Worm (Caenorhabditis elegans) whole organism, L2 larva: ENCODE results near the gene F53E10.5.
A peak's percentile ranks its signal among the peaks of the same experiment; 100 is the strongest.

Experiments used
- C34F6.9 ChIP-seq: fragments of 150-350 bp; optimal IDR thresholded peaks from 2 replicates; lab custom pipeline; 2014; ENCODE audit warnings: missing biosample characterization, missing genetic modification characterization
- F13H6.1 ChIP-seq: sonication (generic microtip); optimal IDR thresholded peaks from 2 replicates; lab custom pipeline; 2016; ENCODE audit warnings: missing genetic modification characterization, missing compliant biosample characterization
- ZK546.5 ChIP-seq: sonication (generic microtip); optimal IDR thresholded peaks from 2 replicates; lab custom pipeline; 2017; ENCODE audit warnings: missing biosample characterization, missing genetic modification characterization
- alr-1 ChIP-seq: fragments of 150-350 bp; optimal IDR thresholded peaks from 2 replicates; lab custom pipeline; 2014; ENCODE audit warnings: missing biosample characterization, missing genetic modification characterization
- ama-1 ChIP-seq: fragments of 150-350 bp; optimal IDR thresholded peaks from 2 replicates; lab custom pipeline; 2018; ENCODE audit warnings: inconsistent platforms
- blmp-1 ChIP-seq: sonication (generic microtip); optimal IDR thresholded peaks from 2 replicates; lab custom pipeline; 2017; ENCODE audit warnings: missing genetic modification characterization, mild to moderate bottlenecking, missing compliant biosample characterization, antibody characterized with exemption, moderate library complexity; ENCODE audit not compliant: insufficient read depth
- ceh-16 ChIP-seq: fragments of 150-350 bp; optimal IDR thresholded peaks from 2 replicates; lab custom pipeline; 2014; ENCODE audit warnings: missing biosample characterization, missing genetic modification characterization
- ceh-82 ChIP-seq: fragments of 150-350 bp; optimal IDR thresholded peaks from 2 replicates; lab custom pipeline; 2014; ENCODE audit warnings: missing biosample characterization, missing genetic modification characterization
- crh-2 ChIP-seq: sonication (generic microtip); optimal IDR thresholded peaks from 2 replicates; lab custom pipeline; 2017; ENCODE audit warnings: missing biosample characterization, missing genetic modification characterization
- dmd-4 ChIP-seq: sonication (generic microtip); optimal IDR thresholded peaks from 2 replicates; lab custom pipeline; 2017; ENCODE audit warnings: missing biosample characterization, missing genetic modification characterization
- egl-27 ChIP-seq: sonication (generic microtip); optimal IDR thresholded peaks from 3 replicates; lab custom pipeline; 2017; ENCODE audit warnings: missing biosample characterization, missing genetic modification reagents, missing genetic modification characterization
- fos-1 ChIP-seq: fragments of 150-350 bp; optimal IDR thresholded peaks from 2 replicates; lab custom pipeline; 2014; ENCODE audit warnings: missing biosample characterization, missing genetic modification characterization
- gmeb-1 ChIP-seq: fragments of 150-350 bp; optimal IDR thresholded peaks from 2 replicates; lab custom pipeline; 2014; ENCODE audit warnings: missing biosample characterization, missing genetic modification characterization
- lin-11 ChIP-seq: fragments of 150-350 bp; sonication (generic microtip); optimal IDR thresholded peaks from 2 replicates; lab custom pipeline; 2014; ENCODE audit warnings: missing biosample characterization, missing genetic modification characterization, inconsistent platforms, mixed read lengths
- lsy-2 ChIP-seq, 2 experiments: fragments of 150-350 bp in 1 of 2; sonication (generic microtip) in 1 of 2; optimal IDR thresholded peaks; 2 replicates each; lab custom pipeline; 2014 to 2017; ENCODE audit warnings: missing biosample characterization in 2 of 2, missing genetic modification characterization in 2 of 2
- mab-5 ChIP-seq: fragments of 150-350 bp; optimal IDR thresholded peaks from 2 replicates; lab custom pipeline; 2014; ENCODE audit warnings: missing biosample characterization, missing genetic modification characterization
- mbf-1 ChIP-seq: sonication (generic microtip); optimal IDR thresholded peaks from 2 replicates; lab custom pipeline; 2017; ENCODE audit warnings: missing biosample characterization, missing genetic modification characterization
- mdl-1 ChIP-seq, 2 experiments: fragments of 150-350 bp in 1 of 2; sonication (generic microtip) in 1 of 2; optimal IDR thresholded peaks; 2 replicates each; lab custom pipeline; 2017; ENCODE audit warnings: missing biosample characterization in 2 of 2, missing genetic modification characterization in 2 of 2
- nhr-12 ChIP-seq: fragments of 150-350 bp; optimal IDR thresholded peaks from 2 replicates; lab custom pipeline; 2014; ENCODE audit warnings: missing biosample characterization, missing genetic modification characterization
- nhr-129 ChIP-seq: fragments of 150-350 bp; optimal IDR thresholded peaks from 2 replicates; lab custom pipeline; 2014; ENCODE audit warnings: missing biosample characterization, missing genetic modification characterization
- nhr-21 ChIP-seq: fragments of 150-350 bp; optimal IDR thresholded peaks from 2 replicates; lab custom pipeline; 2014; ENCODE audit warnings: missing biosample characterization, missing genetic modification characterization
- nhr-237 ChIP-seq: fragments of 150-350 bp; optimal IDR thresholded peaks from 2 replicates; lab custom pipeline; 2014; ENCODE audit warnings: missing biosample characterization, missing genetic modification characterization
- nhr-25 ChIP-seq: fragments of 150-350 bp; sonication (generic microtip); optimal IDR thresholded peaks from 3 replicates; lab custom pipeline; 2014; ENCODE audit warnings: missing biosample characterization, missing genetic modification characterization
- nhr-6 ChIP-seq: fragments of 150-350 bp; optimal IDR thresholded peaks from 2 replicates; lab custom pipeline; 2014; ENCODE audit warnings: missing biosample characterization, missing genetic modification characterization
- peb-1 ChIP-seq: fragments of 150-350 bp; optimal IDR thresholded peaks from 2 replicates; lab custom pipeline; 2014; ENCODE audit warnings: missing biosample characterization, missing genetic modification characterization
- skn-1 ChIP-seq: sonication (generic microtip); optimal IDR thresholded peaks from 2 replicates; lab custom pipeline; 2017; ENCODE audit warnings: missing biosample characterization, missing genetic modification characterization
- sma-3 ChIP-seq: sonication (generic microtip); optimal IDR thresholded peaks from 2 replicates; lab custom pipeline; 2016; ENCODE audit warnings: missing genetic modification reagents, missing genetic modification characterization, missing compliant biosample characterization
- sma-9 ChIP-seq, 2 experiments: fragments of 150-350 bp in 1 of 2; sonication (generic microtip) in 1 of 2; optimal IDR thresholded peaks; 2 replicates each; lab custom pipeline; 2014 to 2016; ENCODE audit warnings: missing genetic modification characterization in 2 of 2, mild to moderate bottlenecking in 1 of 2, missing biosample characterization in 1 of 2, missing compliant biosample characterization in 1 of 2, missing genetic modification reagents in 1 of 2, moderate library complexity in 1 of 2
- snpc-4 ChIP-seq: fragments of 150-350 bp; optimal IDR thresholded peaks from 2 replicates; lab custom pipeline; 2014; ENCODE audit warnings: missing biosample characterization, missing genetic modification characterization
- unc-39 ChIP-seq: fragments of 150-350 bp; optimal IDR thresholded peaks from 2 replicates; lab custom pipeline; 2014; ENCODE audit warnings: missing biosample characterization, missing genetic modification characterization
- unc-55 ChIP-seq: fragments of 150-350 bp; sonication (generic microtip); optimal IDR thresholded peaks from 3 replicates; lab custom pipeline; 2014; ENCODE audit warnings: missing biosample characterization, missing genetic modification reagents, missing genetic modification characterization
- unc-62 ChIP-seq: fragments of 150-350 bp; optimal IDR thresholded peaks from 2 replicates; lab custom pipeline; 2014; ENCODE audit warnings: missing biosample characterization, missing genetic modification reagents, missing genetic modification characterization
- zag-1 ChIP-seq: fragments of 150-350 bp; optimal IDR thresholded peaks from 2 replicates; lab custom pipeline; 2014; ENCODE audit warnings: missing biosample characterization, missing genetic modification characterization
- ztf-1 ChIP-seq: fragments of 200-800 bp; sonication (Bioruptor generic); conservative IDR thresholded peaks from 2 replicates; pipeline ENCODE4 v1.3.6; 2022; ENCODE audit warnings: missing genetic modification characterization, missing compliant biosample characterization
- ztf-4 ChIP-seq: fragments of 150-350 bp; optimal IDR thresholded peaks from 2 replicates; lab custom pipeline; 2014; ENCODE audit warnings: missing biosample characterization, missing genetic modification characterization

F53E10.5 gene

DNA sequence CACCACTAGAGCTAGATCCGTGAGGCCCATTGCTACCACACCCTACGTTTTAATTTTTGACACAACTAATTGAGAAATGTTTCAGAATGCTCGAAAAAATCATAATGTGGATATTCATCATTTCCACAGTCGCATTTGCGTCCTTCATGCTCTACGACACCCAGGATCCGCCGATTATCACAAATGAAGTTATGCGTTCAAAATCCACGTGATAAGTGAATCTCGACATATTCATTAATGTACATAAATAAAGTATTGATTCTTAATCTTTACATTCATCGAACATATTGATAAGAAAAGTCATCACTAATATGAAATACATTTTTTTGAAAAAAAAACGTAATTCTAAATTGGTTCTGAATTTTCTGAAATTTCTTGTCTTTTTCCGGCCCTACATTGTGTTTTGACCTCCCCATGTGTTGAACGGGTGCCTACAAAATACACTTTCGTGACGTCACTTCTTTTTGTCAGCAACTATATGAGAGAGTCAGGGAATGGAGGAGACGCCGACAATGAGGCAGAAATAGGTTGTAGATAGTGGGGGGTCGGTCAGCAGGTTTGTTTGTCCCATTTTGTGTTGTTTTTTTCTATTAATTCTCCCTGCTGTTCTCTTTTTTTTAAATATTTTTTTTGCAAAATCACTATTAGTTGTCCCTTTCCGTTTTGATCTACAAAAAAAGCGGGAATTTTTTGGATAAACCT is 16.4 kb upstream of the F53E10.5 start, which contains the start of gene F53E10.1:
Gene F53E10.1 (plus strand): TSS at position 325 of the 702 bp plus-strand sequence.
- TF ChIP-seq nhr-6 (tag; lab: Kevin White, UChicago): peak; percentile 13
- peak; percentile 70 for TF ChIP-seq nhr-25 (tag; lab: Kevin White, UChicago)
- TF ChIP-seq crh-2 (tag; lab: Kevin White, UChicago): peak; percentile 57
- TF ChIP-seq ztf-4 (tag; lab: Kevin White, UChicago): no peak
- TF ChIP-seq zag-1 (tag; lab: Kevin White, UChicago): no peak
- TF ChIP-seq nhr-21 (tag; lab: Kevin White, UChicago): no peak
- no peak for TF ChIP-seq nhr-237 (tag; lab: Kevin White, UChicago)
- TF ChIP-seq F13H6.1 (tag; lab: Kevin White, UChicago): peak; percentile 64
- TF ChIP-seq unc-55: no peak
- TF ChIP-seq egl-27 (tag; lab: Kevin White, UChicago): no peak
- TF ChIP-seq lsy-2 (tag; optimal IDR thresholded peaks at IDR 0.05; lab: Kevin White, UChicago): peak in 1 of 2 experiments; percentile 49
- TF ChIP-seq unc-62 (GFP tag; lab: Kevin White, UChicago): no peak
- no peak for TF ChIP-seq mbf-1 (tag; lab: Kevin White, UChicago)
- TF ChIP-seq sma-9 (GFP tag; optimal IDR thresholded peaks at IDR 0.05; lab: Kevin White, UChicago): no peak
- no peak for TF ChIP-seq sma-9 (tag; optimal IDR thresholded peaks at IDR 0.05; lab: Kevin White, UChicago)
- TF ChIP-seq fos-1 (tag; lab: Kevin White, UChicago): peak; percentile 49
- TF ChIP-seq mdl-1 (tag; optimal IDR thresholded peaks at IDR 0.05; lab: Kevin White, UChicago): no peak
- TF ChIP-seq C34F6.9 (tag; lab: Kevin White, UChicago): no peak
- peak; percentile 43 for TF ChIP-seq skn-1
- TF ChIP-seq gmeb-1 (tag; lab: Kevin White, UChicago): peak; percentile 69
- peak; percentile 60 for TF ChIP-seq sma-3
- peak; percentile 49 for TF ChIP-seq nhr-129 (tag; lab: Kevin White, UChicago)
- TF ChIP-seq lin-11: no peak

DNA sequence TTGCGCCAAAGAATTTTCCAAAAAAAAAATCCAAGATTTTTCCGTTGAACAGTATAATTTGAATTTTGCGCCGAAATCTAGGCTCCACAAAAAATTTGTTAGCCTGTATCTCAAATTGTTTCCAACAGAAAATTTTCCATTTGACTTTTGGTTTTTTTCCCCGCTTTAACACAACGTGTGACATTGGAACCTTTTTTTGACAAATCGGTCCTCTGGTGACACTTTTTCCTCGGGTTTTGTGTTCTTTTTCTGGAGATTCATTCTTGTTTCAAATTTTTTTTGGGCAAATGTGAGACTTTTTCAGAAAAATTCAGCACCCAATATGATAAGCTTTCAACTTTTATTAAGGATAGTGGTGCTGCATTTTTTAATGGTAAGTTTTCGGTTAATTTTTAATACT is 9.6 kb upstream of the F53E10.5 start, which contains the start of gene acr-17:
Gene acr-17 (plus strand): TSS at position 301 of the 400 bp plus-strand sequence.
- TF ChIP-seq unc-39 (tag; lab: Kevin White, UChicago) (no peak), mbf-1 (tag; lab: Kevin White, UChicago) (no peak), nhr-129 (tag; lab: Kevin White, UChicago) (no peak), dmd-4 (no peak), alr-1 (tag; lab: Kevin White, UChicago) (no peak), sma-3 (no peak), peb-1 (tag; lab: Kevin White, UChicago) (no peak), egl-27 (tag; lab: Kevin White, UChicago) (no peak), lin-11 (no peak), snpc-4 (tag; lab: Kevin White, UChicago) (no peak), zag-1 (tag; lab: Kevin White, UChicago) (no peak), ceh-82 (tag; lab: Kevin White, UChicago) (no peak), sma-9 (GFP tag; optimal IDR thresholded peaks at IDR 0.05; lab: Kevin White, UChicago) (no peak), sma-9 (tag; optimal IDR thresholded peaks at IDR 0.05; lab: Kevin White, UChicago) (no peak), ama-1 (no peak), nhr-6 (tag; lab: Kevin White, UChicago) (no peak), ceh-16 (tag; lab: Kevin White, UChicago) (no peak)

DNA sequence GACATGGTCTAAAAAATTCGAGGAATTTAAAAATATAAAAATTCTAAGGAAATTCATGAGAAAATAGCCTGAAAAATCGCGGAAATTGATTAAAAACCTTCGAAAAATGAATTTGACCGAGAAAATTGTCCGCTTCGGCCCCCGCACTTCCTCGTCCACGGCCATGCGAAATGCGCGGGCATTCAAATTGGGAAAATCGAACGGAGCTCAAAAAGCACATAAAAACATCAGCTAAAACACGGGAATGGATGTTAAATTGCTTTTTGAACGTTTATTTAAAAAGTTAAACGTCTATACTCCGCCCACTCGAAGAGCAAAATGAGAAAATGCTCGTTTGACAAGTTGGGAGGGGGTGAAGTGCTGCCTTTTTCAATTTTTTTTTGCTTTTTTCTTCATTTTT is 4.3 kb upstream of the F53E10.5 start, which contains the start of gene F53E10.6:
Gene F53E10.6 (minus strand): TSS at position 8 of the 400 bp plus-strand sequence.
- TF ChIP-seq gmeb-1 (tag; lab: Kevin White, UChicago) (peak; percentile 89), sma-3 (no peak), ztf-1 (GFP tag; lab: Robert Waterston, UW) (no peak), crh-2 (tag; lab: Kevin White, UChicago) (no peak), ztf-4 (tag; lab: Kevin White, UChicago) (no peak), nhr-6 (tag; lab: Kevin White, UChicago) (no peak), nhr-237 (tag; lab: Kevin White, UChicago) (no peak), nhr-25 (tag; lab: Kevin White, UChicago) (no peak), unc-55 (peak; percentile 46), dmd-4 (no peak), ceh-16 (tag; lab: Kevin White, UChicago) (no peak), C34F6.9 (tag; lab: Kevin White, UChicago) (peak; percentile 38), blmp-1 (no peak), ceh-82 (tag; lab: Kevin White, UChicago) (no peak), sma-9 (GFP tag; optimal IDR thresholded peaks at IDR 0.05; lab: Kevin White, UChicago) (no peak), sma-9 (tag; optimal IDR thresholded peaks at IDR 0.05; lab: Kevin White, UChicago) (no peak), unc-39 (tag; lab: Kevin White, UChicago) (no peak), F13H6.1 (tag; lab: Kevin White, UChicago) (no peak), nhr-12 (tag; lab: Kevin White, UChicago) (no peak), peb-1 (tag; lab: Kevin White, UChicago) (no peak), lin-11 (no peak), lsy-2 (tag; optimal IDR thresholded peaks at IDR 0.05; lab: Kevin White, UChicago) (peak in 1 of 2 experiments; percentile 40), fos-1 (tag; lab: Kevin White, UChicago) (no peak), mab-5 (tag; lab: Kevin White, UChicago) (no peak), alr-1 (tag; lab: Kevin White, UChicago) (no peak), ZK546.5 (tag; lab: Kevin White, UChicago) (no peak)
- TF ChIP-seq, all 48 proteins: peak for 4
